Fruit fly (Drosophila melanogaster) whole organism, embryonic: ENCODE measurements around the gene PRL-1.

Experiments used
- Asciz ChIP-seq: fragments of 200-800 bp; sonication (Bioruptor generic); optimal IDR thresholded peaks from 2 replicates; lab custom pipeline; 2017; ENCODE audit warnings: missing biosample characterization, mild to moderate bottlenecking, missing genetic modification characterization, missing genetic modification reagents
- Atf3 ChIP-seq: fragments of 200-800 bp; sonication (Bioruptor generic); optimal IDR thresholded peaks from 3 replicates; lab custom pipeline; 2016; ENCODE audit warnings: missing biosample characterization, missing genetic modification characterization
- Bdp1 ChIP-seq: fragments of 200-800 bp; sonication (Bioruptor generic); optimal IDR thresholded peaks from 3 replicates; lab custom pipeline; 2016; ENCODE audit warnings: missing biosample characterization, missing genetic modification characterization
- CG12104 ChIP-seq: fragments of 200-800 bp; sonication (Bioruptor generic); optimal IDR thresholded peaks from 3 replicates; lab custom pipeline; 2016; ENCODE audit warnings: missing biosample characterization, missing genetic modification characterization
- CG12744 ChIP-seq: fragments of 200-800 bp; sonication (Bioruptor generic); optimal IDR thresholded peaks from 2 replicates; lab custom pipeline; 2016; ENCODE audit warnings: missing biosample characterization, missing genetic modification characterization
- CG15011 ChIP-seq: fragments of 200-800 bp; sonication (Bioruptor generic); optimal IDR thresholded peaks from 3 replicates; lab custom pipeline; 2018; ENCODE audit warnings: missing biosample characterization, mild to moderate bottlenecking, missing genetic modification characterization
- CG15696 ChIP-seq: fragments of 200-800 bp; sonication (Bioruptor generic); optimal IDR thresholded peaks from 2 replicates; lab custom pipeline; 2019; ENCODE audit warnings: missing biosample characterization, mild to moderate bottlenecking, missing genetic modification characterization, moderate library complexity
- CG17385 ChIP-seq: fragments of 200-800 bp; sonication (Bioruptor generic); optimal IDR thresholded peaks from 3 replicates; lab custom pipeline; 2018; ENCODE audit warnings: missing biosample characterization, mild to moderate bottlenecking, missing genetic modification characterization
- CG17912 ChIP-seq: fragments of 200-800 bp; sonication (Bioruptor generic); optimal IDR thresholded peaks from 2 replicates; lab custom pipeline; 2018; ENCODE audit warnings: missing biosample characterization, mild to moderate bottlenecking, missing genetic modification characterization
- CG2129 ChIP-seq: fragments of 200-800 bp; sonication (Bioruptor generic); IDR thresholded peaks from 2 replicates; pipeline ENCODE4 v1.3.6; 2022; ENCODE audit warnings: missing biosample characterization, missing genetic modification characterization; ENCODE audit not compliant: partially characterized antibody
- CG2199 ChIP-seq: fragments of 200-800 bp; sonication (Bioruptor generic); IDR thresholded peaks from 3 replicates; pipeline ENCODE4 v1.3.6; 2022; ENCODE audit warnings: missing biosample characterization, missing genetic modification characterization
- CG2202 ChIP-seq: fragments of 200-800 bp; sonication (Bioruptor generic); optimal IDR thresholded peaks from 2 replicates; lab custom pipeline; 2018; ENCODE audit warnings: missing biosample characterization, mild to moderate bottlenecking, missing genetic modification characterization
- CG30403 ChIP-seq: fragments of 200-800 bp; sonication (Bioruptor generic); optimal IDR thresholded peaks from 3 replicates; lab custom pipeline; 2016; ENCODE audit warnings: missing biosample characterization, missing genetic modification characterization
- CG34376 ChIP-seq: fragments of 200-800 bp; sonication (Bioruptor generic); optimal IDR thresholded peaks from 2 replicates; lab custom pipeline; 2018; ENCODE audit warnings: missing biosample characterization, mild to moderate bottlenecking, missing genetic modification characterization
- CG43689 ChIP-seq: fragments of 200-800 bp; sonication (Bioruptor generic); IDR thresholded peaks from 2 replicates; pipeline ENCODE4 v1.3.6; 2022; ENCODE audit warnings: missing biosample characterization, missing genetic modification characterization
- CG8089 ChIP-seq: fragments of 200-800 bp; sonication (Bioruptor generic); optimal IDR thresholded peaks from 3 replicates; lab custom pipeline; 2016; ENCODE audit warnings: missing biosample characterization, missing genetic modification characterization
- CG8765 ChIP-seq: fragments of 200-800 bp; sonication (Bioruptor generic); IDR thresholded peaks from 2 replicates; pipeline ENCODE4 v1.3.6; 2022; ENCODE audit warnings: missing biosample characterization, missing genetic modification characterization
- CG8924 ChIP-seq: fragments of 200-800 bp; optimal IDR thresholded peaks from 3 replicates; lab custom pipeline; 2019; ENCODE audit warnings: missing biosample characterization, mild to moderate bottlenecking, missing genetic modification characterization, moderate library complexity
- CG9437 ChIP-seq: fragments of 200-800 bp; sonication (Bioruptor generic); optimal IDR thresholded peaks from 2 replicates; lab custom pipeline; 2018; ENCODE audit warnings: missing biosample characterization, mild to moderate bottlenecking, missing genetic modification characterization
- CG9609 ChIP-seq: fragments of 200-800 bp; sonication (Bioruptor generic); optimal IDR thresholded peaks from 3 replicates; lab custom pipeline; 2016; ENCODE audit warnings: missing biosample characterization, missing genetic modification characterization
- CG9876 ChIP-seq: fragments of 200-800 bp; sonication (Bioruptor generic); optimal IDR thresholded peaks from 2 replicates; lab custom pipeline; 2016; ENCODE audit warnings: missing biosample characterization, missing genetic modification characterization
- Chrac-16 ChIP-seq: fragments of 200-800 bp; sonication (Bioruptor generic); optimal IDR thresholded peaks from 3 replicates; lab custom pipeline; 2016; ENCODE audit warnings: missing biosample characterization, missing genetic modification characterization
- Dp ChIP-seq: fragments of 200-800 bp; sonication (Bioruptor generic); optimal IDR thresholded peaks from 2 replicates; lab custom pipeline; 2018; ENCODE audit warnings: missing biosample characterization, mild to moderate bottlenecking, missing genetic modification characterization, moderate library complexity
- Gug ChIP-seq: fragments of 200-800 bp; sonication (Bioruptor generic); IDR thresholded peaks from 4 replicates; pipeline ENCODE4 v1.3.6; 2022; ENCODE audit warnings: missing biosample characterization, missing genetic modification characterization
- MESR4 ChIP-seq: fragments of 200-800 bp; sonication (Bioruptor generic); optimal IDR thresholded peaks from 2 replicates; lab custom pipeline; 2018; ENCODE audit warnings: missing biosample characterization, mild to moderate bottlenecking, missing genetic modification characterization, moderate library complexity
- Meics ChIP-seq: fragments of 200-800 bp; sonication (Bioruptor generic); optimal IDR thresholded peaks from 2 replicates; lab custom pipeline; 2017; ENCODE audit warnings: missing biosample characterization, mild to moderate bottlenecking, missing genetic modification characterization
- NC2α ChIP-seq: fragments of 200-800 bp; sonication (Bioruptor generic); optimal IDR thresholded peaks from 2 replicates; lab custom pipeline; 2016; ENCODE audit warnings: missing biosample characterization, missing genetic modification characterization
- Six4 ChIP-seq: fragments of 200-800 bp; sonication (Bioruptor generic); optimal IDR thresholded peaks from 2 replicates; lab custom pipeline; 2016; ENCODE audit warnings: missing biosample characterization, missing genetic modification characterization
- Stat92E ChIP-seq, 3 experiments: fragments of >200 bp in 2 of 3; fragments of 200-800 bp in 1 of 3; sonication (Bioruptor generic) in 1 of 3; optimal IDR thresholded peaks; 2 replicates each; lab custom pipeline; 2017 to 2019; ENCODE audit warnings: missing biosample characterization in 3 of 3, missing genetic modification characterization in 3 of 3, mild to moderate bottlenecking in 1 of 3, moderate library complexity in 1 of 3
- dimm ChIP-seq: fragments of 200-800 bp; sonication (Bioruptor generic); IDR thresholded peaks from 2 replicates; pipeline ENCODE4 v1.3.6; 2022; ENCODE audit warnings: missing biosample characterization, missing genetic modification characterization
- ems ChIP-seq: fragments of 200-800 bp; sonication (Bioruptor generic); optimal IDR thresholded peaks from 3 replicates; lab custom pipeline; 2016; ENCODE audit warnings: missing biosample characterization, missing genetic modification characterization
- ewg ChIP-seq: fragments of 200-800 bp; sonication (Bioruptor generic); optimal IDR thresholded peaks from 3 replicates; lab custom pipeline; 2017; ENCODE audit warnings: mild to moderate bottlenecking, missing biosample characterization, missing genetic modification reagents, missing genetic modification characterization
- eyg ChIP-seq: fragments of 200-800 bp; sonication (Bioruptor generic); optimal IDR thresholded peaks from 3 replicates; lab custom pipeline; 2016; ENCODE audit warnings: missing biosample characterization, missing genetic modification characterization
- fd96Cb ChIP-seq: fragments of 200-800 bp; sonication (Bioruptor generic); optimal IDR thresholded peaks from 2 replicates; lab custom pipeline; 2018; ENCODE audit warnings: missing biosample characterization, mild to moderate bottlenecking, missing genetic modification characterization, moderate library complexity
- gcm2 ChIP-seq: fragments of 200-800 bp; sonication (Bioruptor generic); optimal IDR thresholded peaks from 2 replicates; lab custom pipeline; 2016; ENCODE audit warnings: missing biosample characterization, missing genetic modification characterization
- lbe ChIP-seq: fragments of 200-800 bp; sonication (Bioruptor generic); optimal IDR thresholded peaks from 2 replicates; lab custom pipeline; 2016; ENCODE audit warnings: missing biosample characterization, mild to moderate bottlenecking, missing genetic modification characterization
- p53 ChIP-seq: fragments of 200-800 bp; sonication (Bioruptor generic); optimal IDR thresholded peaks from 2 replicates; lab custom pipeline; 2016; ENCODE audit warnings: missing biosample characterization, missing genetic modification characterization
- pan ChIP-seq, 4 experiments: fragments of >200 bp in 3 of 4; fragments of 200-800 bp in 1 of 4; sonication (Bioruptor generic) in 1 of 4; optimal IDR thresholded peaks in 3 of 4; IDR thresholded peaks in 1 of 4; 2 replicates each; pipeline versions ENCODE4 v1.3.6 to Lab custom; 2017 to 2022; ENCODE audit warnings: missing biosample characterization in 2 of 4, missing genetic modification characterization in 2 of 4, mixed read lengths in 1 of 4
- pita ChIP-seq: fragments of 200-800 bp; sonication (Bioruptor generic); optimal IDR thresholded peaks from 2 replicates; lab custom pipeline; 2017; ENCODE audit warnings: missing biosample characterization, mild to moderate bottlenecking, missing genetic modification characterization
- pros ChIP-seq: fragments of 200-800 bp; sonication (Bioruptor generic); optimal IDR thresholded peaks from 3 replicates; lab custom pipeline; 2019; ENCODE audit warnings: missing biosample characterization, mild to moderate bottlenecking, missing genetic modification characterization, moderate library complexity
- row ChIP-seq: fragments of 200-800 bp; sonication (Bioruptor generic); IDR thresholded peaks from 3 replicates; pipeline ENCODE4 v1.3.6; 2022; ENCODE audit warnings: missing biosample characterization, missing genetic modification characterization
- sima ChIP-seq: fragments of 200-800 bp; sonication (Bioruptor generic); optimal IDR thresholded peaks from 2 replicates; lab custom pipeline; 2016; ENCODE audit warnings: missing biosample characterization, missing genetic modification characterization
- tgo ChIP-seq: fragments of 200-800 bp; sonication (Bioruptor generic); IDR thresholded peaks from 3 replicates; pipeline ENCODE4 v1.3.6; 2022; ENCODE audit warnings: missing biosample characterization, missing genetic modification characterization
- tin ChIP-seq: fragments of 200-800 bp; sonication (Bioruptor generic); optimal IDR thresholded peaks from 3 replicates; lab custom pipeline; 2016; ENCODE audit warnings: missing biosample characterization, missing genetic modification characterization
- tna ChIP-seq: fragments of 200-800 bp; sonication (Bioruptor generic); IDR thresholded peaks from 2 replicates; pipeline ENCODE4 v1.3.6; 2022; ENCODE audit warnings: missing biosample characterization, missing genetic modification characterization; ENCODE audit not compliant: partially characterized antibody
- unpg ChIP-seq: fragments of 200-800 bp; sonication (Bioruptor generic); optimal IDR thresholded peaks from 3 replicates; lab custom pipeline; 2018; ENCODE audit warnings: missing biosample characterization, mild to moderate bottlenecking, missing genetic modification characterization, moderate library complexity
- vfl ChIP-seq: fragments of 200-800 bp; sonication (Bioruptor generic); optimal IDR thresholded peaks from 2 replicates; lab custom pipeline; 2016; ENCODE audit warnings: missing biosample characterization, missing genetic modification characterization
- zen ChIP-seq: fragments of 200-800 bp; sonication (Bioruptor generic); optimal IDR thresholded peaks from 3 replicates; lab custom pipeline; 2018; ENCODE audit warnings: missing biosample characterization, mild to moderate bottlenecking, missing genetic modification characterization, moderate library complexity

The PRL-1 gene

DNA sequence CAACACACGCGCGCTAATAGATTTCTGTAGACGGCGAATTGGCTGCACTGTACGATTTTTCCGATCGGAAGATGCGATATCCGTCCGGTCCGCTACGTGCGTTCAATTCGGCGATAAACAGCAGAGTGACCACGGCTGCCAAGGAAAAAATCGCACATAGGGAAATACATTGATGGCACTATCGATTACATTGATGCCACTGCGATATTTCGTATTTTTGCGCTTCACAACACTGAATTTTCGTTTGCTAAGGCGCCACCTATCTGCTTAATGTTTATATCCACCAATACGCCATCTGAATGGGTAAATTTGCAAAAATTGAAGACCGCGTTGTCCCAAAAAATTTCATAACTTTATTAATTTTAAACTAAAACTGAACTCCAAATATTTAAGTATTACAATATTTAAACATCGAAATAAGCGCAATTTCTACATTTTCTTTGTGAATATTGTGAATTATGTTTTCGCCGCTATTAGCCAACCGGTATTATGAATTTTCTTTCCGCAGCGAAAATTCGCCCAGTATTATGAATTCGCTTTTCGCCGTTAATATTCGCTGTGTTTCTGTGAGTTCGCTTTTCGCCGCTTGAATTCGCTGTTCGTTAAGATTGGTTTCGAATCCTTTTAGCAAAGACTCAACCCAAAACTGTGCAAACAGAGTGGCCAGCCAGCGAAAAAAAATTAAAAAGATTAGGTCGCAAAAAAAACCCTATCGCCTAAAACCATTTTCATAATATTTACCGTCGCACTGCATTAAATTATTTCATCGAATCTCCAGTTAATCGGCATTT lies 30.4 kb upstream of the PRL-1 start, which contains the start of the genes crp and pkaap (continued):
- TF ChIP-seq pan (optimal IDR thresholded peaks at IDR 0.05; lab: Kevin White, UChicago) (no peak), pan (GFP tag; optimal IDR thresholded peaks at IDR 0.05 in 1 of 2, IDR thresholded peaks at IDR 0.05 in 1 of 2) (no peak), tgo (no peak), CG17912 (GFP tag; lab: Kevin White, UChicago) (peak; percentile 74), Asciz (GFP tag; lab: Kevin White, UChicago) (peak; percentile 66), Meics (GFP tag; lab: Kevin White, UChicago) (peak; percentile 67), CG9437 (no peak), CG15696 (tag; lab: Kevin White, UChicago) (peak; percentile 72), CG8924 (tag; lab: Kevin White, UChicago) (peak; percentile 49), CG8765 (GFP tag; lab: Robert Waterston, UW) (no peak), ewg (peak; percentile 43), CG8089 (GFP tag; lab: Kevin White, UChicago) (peak; percentile 78), tin (peak; percentile 90), NC2α (GFP tag; lab: Kevin White, UChicago) (peak; percentile 75), CG17385 (GFP tag; lab: Kevin White, UChicago) (peak; percentile 54), CG43689 (GFP tag; lab: Robert Waterston, UW) (no peak), CG30403 (peak; percentile 88), sima (GFP tag; lab: Kevin White, UChicago) (peak; percentile 20), CG2202 (peak; percentile 41), Dp (GFP tag; lab: Kevin White, UChicago) (peak; percentile 90), dimm (no peak), pita (GFP tag; lab: Kevin White, UChicago) (peak; percentile 98), vfl (peak; percentile 78), CG34376 (peak; percentile 52), eyg (GFP tag; lab: Kevin White, UChicago) (peak; percentile 65), ems (peak; percentile 68), tna (GFP tag; lab: Robert Waterston, UW) (no peak), Chrac-16 (GFP tag; lab: Kevin White, UChicago) (peak; percentile 88), CG2129 (GFP tag; lab: Robert Waterston, UW) (no peak), MESR4 (peak; percentile 3), Bdp1 (GFP tag; lab: Kevin White, UChicago) (peak; percentile 82), row (GFP tag; lab: Robert Waterston, UW) (no peak), CG2199 (no peak), CG9876 (GFP tag; lab: Kevin White, UChicago) (peak; percentile 84), Stat92E (GFP tag; optimal IDR thresholded peaks at IDR 0.05; lab: Kevin White, UChicago) (peak in 1 of 3 experiments; percentile 84), Gug (peak; percentile 81), CG12744 (GFP tag; lab: Kevin White, UChicago) (peak; percentile 77), gcm2 (GFP tag; lab: Kevin White, UChicago) (peak; percentile 78), Atf3 (GFP tag; lab: Kevin White, UChicago) (peak; percentile 54), fd96Cb (tag; lab: Kevin White, UChicago) (peak; percentile 53), CG12104 (GFP tag; lab: Kevin White, UChicago) (peak; percentile 46), CG15011 (GFP tag; lab: Kevin White, UChicago) (no peak), unpg (GFP tag; lab: Kevin White, UChicago) (peak; percentile 74), zen (tag; lab: Kevin White, UChicago) (peak; percentile 56), p53 (GFP tag; lab: Kevin White, UChicago) (no peak), lbe (GFP tag; lab: Kevin White, UChicago) (peak; percentile 90), Six4 (GFP tag; lab: Kevin White, UChicago) (peak; percentile 66), CG9609 (GFP tag; lab: Kevin White, UChicago) (peak; percentile 75), pros (GFP tag; lab: Kevin White, UChicago) (peak; percentile 23)
